Fruit fly (Drosophila melanogaster): ENCODE measurements around the gene Spn28F.
A peak's percentile ranks its signal among the peaks of the same experiment; 100 is the strongest.

Gene Spn28F

dm6 chr2L:8279400-8280065, 37.9 kb upstream of the Spn28F start (continued):
- TF ChIP-seq ind (GFP tag; optimal IDR thresholded peaks at IDR 0.05) (peak; percentile 11), CG13123 (GFP tag; optimal IDR thresholded peaks at IDR 0.05) (peak; percentile 30), lbe (GFP tag; optimal IDR thresholded peaks at IDR 0.05) (peak; percentile 94), bowl (GFP tag; IDR thresholded peaks at IDR 0.05) (no peak), CG32767 (GFP tag; IDR thresholded peaks at IDR 0.05) (no peak), fd64A (GFP tag; optimal IDR thresholded peaks at IDR 0.05) (peak; percentile 45), sd (tag; optimal IDR thresholded peaks at IDR 0.05) (no peak), zf30C (GFP tag; optimal IDR thresholded peaks at IDR 0.05) (peak; percentile 69), E2f2 (GFP tag; IDR thresholded peaks at IDR 0.05) (no peak), CG8388 (GFP tag; optimal IDR thresholded peaks at IDR 0.05) (peak; percentile 77), CG6175 (GFP tag; IDR thresholded peaks at IDR 0.05) (no peak), NfI (GFP tag; optimal IDR thresholded peaks at IDR 0.05) (peak; percentile 2), sc (optimal IDR thresholded peaks at IDR 0.05) (no peak), sc (GFP tag; optimal IDR thresholded peaks at IDR 0.05) (peak; percentile 62), ham (GFP tag; IDR thresholded peaks at IDR 0.05) (no peak), CG18476 (GFP tag; optimal IDR thresholded peaks at IDR 0.05) (peak; percentile 50), CG1832 (GFP tag; optimal IDR thresholded peaks at IDR 0.05) (no peak), grn (GFP tag; optimal IDR thresholded peaks at IDR 0.05) (peak; percentile 23), vvl (GFP tag; IDR thresholded peaks at IDR 0.05) (peak; percentile 53; the same call in 1 of the 2 replicates), Awh (GFP tag; IDR thresholded peaks at IDR 0.05) (0 out of 2 replicates have a peak, but pooled peaks have one; percentile 50), sima (GFP tag; optimal IDR thresholded peaks at IDR 0.05) (no peak), ci (GFP tag; IDR thresholded peaks at IDR 0.05) (peak; percentile 71), lab (GFP tag; optimal IDR thresholded peaks at IDR 0.05) (peak; percentile 18), CG13894 (tag; optimal IDR thresholded peaks at IDR 0.05) (no peak), Xbp1 (GFP tag; optimal IDR thresholded peaks at IDR 0.05) (peak; percentile 60), CG3163 (GFP tag; optimal IDR thresholded peaks at IDR 0.05) (no peak), Ets65A (GFP tag) (peak; percentile 79), CG9876 (GFP tag; optimal IDR thresholded peaks at IDR 0.05) (no peak), CG7271 (tag; optimal IDR thresholded peaks at IDR 0.05) (peak; percentile 46), gfzf (GFP tag; optimal IDR thresholded peaks at IDR 0.05) (no peak), CG2712 (tag; optimal IDR thresholded peaks at IDR 0.05) (peak; percentile 88), Sin3A (optimal IDR thresholded peaks at IDR 0.05) (no peak), Xrp1 (GFP tag; IDR thresholded peaks at IDR 0.05) (peak; percentile 89), wor (GFP tag; IDR thresholded peaks at IDR 0.05) (no peak; the same call in 1 of the 2 replicates), nom (GFP tag; optimal IDR thresholded peaks at IDR 0.05) (peak; percentile 63), CG31441 (GFP tag; IDR thresholded peaks at IDR 0.05) (peak; percentile 80), Vsx1 (GFP tag; optimal IDR thresholded peaks at IDR 0.05) (peak; percentile 32), CG31388 (GFP tag; optimal IDR thresholded peaks at IDR 0.05) (peak; percentile 13), C15 (GFP tag; IDR thresholded peaks at IDR 0.05) (no peak), rib (GFP tag; IDR thresholded peaks at IDR 0.05) (no peak), CG17359 (tag; optimal IDR thresholded peaks at IDR 0.05) (peak; percentile 48), Opbp (GFP tag; IDR thresholded peaks at IDR 0.05; ENCODE audit: partially characterized antibody) (no peak), da (GFP tag; optimal IDR thresholded peaks at IDR 0.05) (no peak), lilli (GFP tag; optimal IDR thresholded peaks at IDR 0.05) (peak; percentile 54), run (tag; optimal IDR thresholded peaks at IDR 0.05) (no peak), CG9215 (GFP tag; IDR thresholded peaks at IDR 0.05) (no peak), CG17912 (GFP tag; optimal IDR thresholded peaks at IDR 0.05) (no peak), emc (GFP tag; optimal IDR thresholded peaks at IDR 0.05) (no peak), CG34224 (GFP tag; IDR thresholded peaks at IDR 0.05; ENCODE audit: partially characterized antibody) (no peak), Hmr (GFP tag; optimal IDR thresholded peaks at IDR 0.05) (no peak), CG4730 (GFP tag; IDR thresholded peaks at IDR 0.05) (peak; percentile 55; the same call in 1 of the 2 replicates)
